Worm (Caenorhabditis elegans) whole organism, mixed stage, embryonic: ENCODE measurements around the gene ccf-1.

Source experiments
- M03D4.4 ChIP-seq: sonication (generic microtip); optimal IDR thresholded peaks from 2 replicates; lab custom pipeline; 2017; ENCODE audit warnings: mild to moderate bottlenecking, missing genetic modification characterization, missing compliant biosample characterization
- bed-3 ChIP-seq: fragments of 200-800 bp; sonication (Bioruptor generic); optimal IDR thresholded peaks from 3 replicates; lab custom pipeline; 2018; ENCODE audit warnings: mild to moderate bottlenecking, missing genetic modification characterization, moderate library complexity, missing compliant biosample characterization
- blmp-1 ChIP-seq: fragments of 150-350 bp; optimal IDR thresholded peaks from 2 replicates; lab custom pipeline; 2014; ENCODE audit warnings: missing biosample characterization, missing genetic modification characterization
- ceh-39 ChIP-seq: fragments of 150-350 bp; optimal IDR thresholded peaks from 2 replicates; lab custom pipeline; 2014; ENCODE audit warnings: missing biosample characterization, missing genetic modification characterization
- ceh-43 ChIP-seq: fragments of 200-800 bp; sonication (Bioruptor generic); optimal IDR thresholded peaks from 2 replicates; lab custom pipeline; 2018; ENCODE audit warnings: mild to moderate bottlenecking, missing genetic modification characterization, moderate library complexity, missing compliant biosample characterization
- ceh-83 ChIP-seq: fragments of 200-800 bp; sonication (Bioruptor generic); optimal IDR thresholded peaks from 2 replicates; lab custom pipeline; 2018; ENCODE audit warnings: mild to moderate bottlenecking, missing genetic modification characterization, missing compliant biosample characterization
- ces-1 ChIP-seq: fragments of 150-350 bp; optimal IDR thresholded peaks from 2 replicates; lab custom pipeline; 2014; ENCODE audit warnings: missing biosample characterization, missing genetic modification reagents, missing genetic modification characterization
- cnd-1 ChIP-seq: fragments of 200-800 bp; sonication (Bioruptor generic); optimal IDR thresholded peaks from 2 replicates; lab custom pipeline; 2018; ENCODE audit warnings: mild to moderate bottlenecking, missing genetic modification characterization, missing compliant biosample characterization
- drap-1 ChIP-seq: fragments of 200-800 bp; sonication (Bioruptor generic); optimal IDR thresholded peaks from 3 replicates; lab custom pipeline; 2018; ENCODE audit warnings: mild to moderate bottlenecking, missing genetic modification characterization, missing compliant biosample characterization
- elt-1 ChIP-seq: sonication (generic microtip); optimal IDR thresholded peaks from 2 replicates; lab custom pipeline; 2017; ENCODE audit warnings: missing genetic modification characterization, mild to moderate bottlenecking, missing compliant biosample characterization, antibody characterized with exemption, moderate library complexity, borderline replicate concordance; ENCODE audit not compliant: insufficient read depth
- elt-3 ChIP-seq: fragments of 150-350 bp; optimal IDR thresholded peaks from 2 replicates; lab custom pipeline; 2014; ENCODE audit warnings: missing biosample characterization, missing genetic modification characterization
- flh-1 ChIP-seq: fragments of 200-800 bp; sonication (Bioruptor generic); optimal IDR thresholded peaks from 2 replicates; lab custom pipeline; 2018; ENCODE audit warnings: mild to moderate bottlenecking, missing genetic modification characterization, moderate library complexity, missing compliant biosample characterization
- ham-2 ChIP-seq: fragments of 200-800 bp; sonication (Bioruptor generic); optimal IDR thresholded peaks from 2 replicates; lab custom pipeline; 2018; ENCODE audit warnings: mild to moderate bottlenecking, missing genetic modification characterization, missing compliant biosample characterization
- hlh-1 ChIP-seq: fragments of 150-350 bp; optimal IDR thresholded peaks from 2 replicates; lab custom pipeline; 2014; ENCODE audit warnings: missing biosample characterization, missing genetic modification reagents, missing genetic modification characterization
- lin-13 ChIP-seq: fragments of 150-350 bp; optimal IDR thresholded peaks from 2 replicates; lab custom pipeline; 2014; ENCODE audit warnings: missing biosample characterization, missing genetic modification characterization
- lin-32 ChIP-seq: fragments of 200-800 bp; sonication (Bioruptor generic); optimal IDR thresholded peaks from 2 replicates; lab custom pipeline; 2018; ENCODE audit warnings: mild to moderate bottlenecking, missing genetic modification characterization, missing compliant biosample characterization
- lsy-2 ChIP-seq: fragments of 150-350 bp; optimal IDR thresholded peaks from 2 replicates; lab custom pipeline; 2014; ENCODE audit warnings: missing biosample characterization, missing genetic modification characterization
- mab-5 ChIP-seq: fragments of 150-350 bp; optimal IDR thresholded peaks from 2 replicates; lab custom pipeline; 2014; ENCODE audit warnings: missing biosample characterization, missing genetic modification characterization
- mep-1 ChIP-seq: fragments of 150-350 bp; optimal IDR thresholded peaks from 2 replicates; lab custom pipeline; 2017; ENCODE audit warnings: missing biosample characterization, missing genetic modification reagents, missing genetic modification characterization, inconsistent platforms
- mls-2 ChIP-seq: sonication (generic microtip); optimal IDR thresholded peaks from 2 replicates; lab custom pipeline; 2016; ENCODE audit warnings: mild to moderate bottlenecking, missing genetic modification characterization, moderate library complexity, missing compliant biosample characterization
- nhr-12 ChIP-seq: fragments of 150-350 bp; optimal IDR thresholded peaks from 2 replicates; lab custom pipeline; 2014; ENCODE audit warnings: missing biosample characterization, missing genetic modification characterization
- nhr-2 ChIP-seq: fragments of 150-350 bp; optimal IDR thresholded peaks from 2 replicates; lab custom pipeline; 2014; ENCODE audit warnings: missing biosample characterization, missing genetic modification characterization
- nhr-237 ChIP-seq: fragments of 150-350 bp; optimal IDR thresholded peaks from 2 replicates; lab custom pipeline; 2014; ENCODE audit warnings: missing biosample characterization, missing genetic modification characterization
- nhr-28 ChIP-seq: fragments of 150-350 bp; optimal IDR thresholded peaks from 2 replicates; lab custom pipeline; 2014; ENCODE audit warnings: missing biosample characterization, missing genetic modification characterization
- nhr-76 ChIP-seq: sonication (generic microtip); optimal IDR thresholded peaks from 2 replicates; lab custom pipeline; 2017; ENCODE audit warnings: missing biosample characterization, missing genetic modification characterization
- pha-4 ChIP-seq: fragments of 150-350 bp; optimal IDR thresholded peaks from 2 replicates; lab custom pipeline; 2018; ENCODE audit warnings: missing biosample characterization, missing genetic modification reagents, missing genetic modification characterization
- sem-2 ChIP-seq: fragments of 200-800 bp; sonication (Bioruptor generic); optimal IDR thresholded peaks from 2 replicates; lab custom pipeline; 2018; ENCODE audit warnings: mild to moderate bottlenecking, missing genetic modification characterization, missing compliant biosample characterization
- snpc-4 ChIP-seq: fragments of 150-350 bp; optimal IDR thresholded peaks from 2 replicates; lab custom pipeline; 2014; ENCODE audit warnings: missing biosample characterization, missing genetic modification characterization
- sptf-1 ChIP-seq: sonication (generic microtip); optimal IDR thresholded peaks from 2 replicates; lab custom pipeline; 2017; ENCODE audit warnings: mild to moderate bottlenecking, missing genetic modification characterization, moderate library complexity, missing compliant biosample characterization
- tbx-8 ChIP-seq: fragments of 200-800 bp; sonication (Bioruptor generic); optimal IDR thresholded peaks from 2 replicates; lab custom pipeline; 2018; ENCODE audit warnings: mild to moderate bottlenecking, missing genetic modification characterization, moderate library complexity, missing compliant biosample characterization
- unc-120 ChIP-seq: sonication (generic microtip); optimal IDR thresholded peaks from 2 replicates; lab custom pipeline; 2017; ENCODE audit warnings: missing genetic modification characterization, missing compliant biosample characterization; ENCODE audit not compliant: poor library complexity, severe bottlenecking
- unc-39 ChIP-seq: fragments of 150-350 bp; optimal IDR thresholded peaks from 2 replicates; lab custom pipeline; 2014; ENCODE audit warnings: missing biosample characterization, missing genetic modification characterization
- unc-62 ChIP-seq: fragments of 150-350 bp; optimal IDR thresholded peaks from 2 replicates; lab custom pipeline; 2014; ENCODE audit warnings: missing biosample characterization, missing genetic modification reagents, missing genetic modification characterization
- zip-8 ChIP-seq: fragments of 150-350 bp; optimal IDR thresholded peaks from 2 replicates; lab custom pipeline; 2014; ENCODE audit warnings: missing biosample characterization, missing genetic modification characterization
- ztf-11 ChIP-seq: fragments of 150-350 bp; optimal IDR thresholded peaks from 2 replicates; lab custom pipeline; 2014; ENCODE audit warnings: missing biosample characterization, missing genetic modification characterization

ccf-1 gene

DNA sequence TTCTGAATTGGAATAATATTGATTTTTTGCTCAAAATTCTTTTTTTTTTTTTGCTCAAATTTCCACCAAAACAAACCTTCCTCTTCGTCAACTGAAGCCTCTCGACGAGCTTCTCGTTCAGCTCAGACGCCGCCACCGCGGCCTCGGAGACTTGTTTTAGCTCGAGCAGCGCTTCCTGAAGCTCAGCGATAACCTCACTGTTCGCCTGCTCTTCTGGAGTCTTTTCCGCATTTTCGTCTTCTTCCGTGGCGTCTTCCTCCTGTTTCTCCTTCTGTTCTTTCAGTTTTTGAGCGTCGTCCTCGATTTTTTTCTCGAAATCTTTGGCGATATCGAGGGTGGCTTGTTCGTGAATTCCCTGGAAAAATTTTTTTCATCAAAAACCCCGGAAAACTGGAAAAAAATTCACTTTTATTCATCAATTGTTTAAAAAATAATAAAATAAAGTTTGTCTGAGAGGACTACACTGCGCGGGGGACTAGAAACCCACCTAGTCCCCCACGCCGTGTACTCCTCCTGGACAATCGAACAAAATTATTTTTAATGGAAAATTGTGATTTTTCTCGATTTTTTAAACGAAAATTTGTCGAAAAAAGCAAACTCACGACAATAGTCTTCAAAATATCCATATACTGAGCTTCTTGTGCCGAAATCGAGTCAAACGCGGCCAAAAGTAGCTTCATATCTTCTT, 26.2 kb upstream of the ccf-1 start:
- TF ChIP-seq ces-1: peak; percentile 93
- peak; percentile 47 for TF ChIP-seq mep-1 (tag; lab: Kevin White, UChicago)
- TF ChIP-seq ceh-43 (GFP tag; lab: Kevin White, UChicago): no peak
- TF ChIP-seq bed-3: no peak
- TF ChIP-seq ztf-11 (tag; lab: Kevin White, UChicago): no peak
- TF ChIP-seq tbx-8: no peak
- no peak for TF ChIP-seq unc-62 (GFP tag; lab: Kevin White, UChicago)
- peak; percentile 44 for TF ChIP-seq cnd-1 (tag; lab: Kevin White, UChicago)
- no peak for TF ChIP-seq mls-2 (tag; lab: Kevin White, UChicago)
- no peak for TF ChIP-seq nhr-28 (tag; lab: Kevin White, UChicago)
- peak; percentile 58 for TF ChIP-seq lin-13 (tag; lab: Kevin White, UChicago)
- TF ChIP-seq ceh-83 (GFP tag; lab: Kevin White, UChicago): peak; percentile 39
- no peak for TF ChIP-seq ham-2 (GFP tag; lab: Kevin White, UChicago)
- TF ChIP-seq lsy-2 (tag; lab: Kevin White, UChicago): peak; percentile 52
- TF ChIP-seq lin-32 (GFP tag; lab: Kevin White, UChicago): no peak
- no peak for TF ChIP-seq zip-8 (tag; lab: Kevin White, UChicago)
- TF ChIP-seq sptf-1 (tag; lab: Kevin White, UChicago): peak; percentile 53
- TF ChIP-seq snpc-4 (tag; lab: Kevin White, UChicago): no peak
- TF ChIP-seq pha-4 (tag; lab: Kevin White, UChicago): no peak
- TF ChIP-seq unc-120 (tag; lab: Kevin White, UChicago): no peak
- no peak for TF ChIP-seq M03D4.4 (tag; lab: Kevin White, UChicago)
- no peak for TF ChIP-seq elt-1 (tag; lab: Kevin White, UChicago)
- TF ChIP-seq ceh-39 (tag; lab: Kevin White, UChicago): peak; percentile 41
- TF ChIP-seq nhr-2 (tag; lab: Kevin White, UChicago): no peak
- no peak for TF ChIP-seq nhr-237 (tag; lab: Kevin White, UChicago)
- TF ChIP-seq unc-39: no peak
- no peak for TF ChIP-seq hlh-1 (tag; lab: Kevin White, UChicago)
- TF ChIP-seq elt-3 (tag; lab: Kevin White, UChicago): no peak
- no peak for TF ChIP-seq mab-5
- TF ChIP-seq nhr-76 (tag; lab: Kevin White, UChicago): no peak
- no peak for TF ChIP-seq sem-2 (GFP tag; lab: Kevin White, UChicago)
- no peak for TF ChIP-seq flh-1 (GFP tag; lab: Kevin White, UChicago)
- no peak for TF ChIP-seq blmp-1 (tag; lab: Kevin White, UChicago)
- no peak for TF ChIP-seq nhr-12 (tag; lab: Kevin White, UChicago)
- no peak for TF ChIP-seq drap-1 (GFP tag; lab: Kevin White, UChicago)

DNA sequence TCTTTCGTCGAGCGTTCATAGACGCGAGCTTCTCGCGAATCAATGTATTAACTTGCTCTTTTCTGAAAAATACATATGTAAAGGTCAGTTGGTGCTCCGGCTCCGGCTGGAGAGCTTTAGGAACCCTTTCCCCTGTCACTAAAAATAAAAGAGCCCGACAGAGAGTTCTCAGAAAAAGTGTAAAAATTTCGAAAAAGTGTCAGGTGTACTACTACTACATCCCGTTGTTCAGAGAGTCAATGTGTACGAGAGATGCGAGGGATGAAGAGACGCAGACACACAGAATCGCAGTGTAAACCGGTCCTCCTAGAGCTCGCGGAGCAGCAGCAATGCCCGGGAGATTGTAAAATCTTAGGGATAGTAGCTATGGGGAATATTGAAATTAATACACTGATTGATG, 22.6 kb upstream of the ccf-1 start:
- TF ChIP-seq unc-120 (tag; lab: Kevin White, UChicago) (peak; percentile 71), bed-3 (no peak), ham-2 (GFP tag; lab: Kevin White, UChicago) (no peak), flh-1 (GFP tag; lab: Kevin White, UChicago) (no peak), ztf-11 (tag; lab: Kevin White, UChicago) (no peak), unc-62 (GFP tag; lab: Kevin White, UChicago) (peak; percentile 64), hlh-1 (tag; lab: Kevin White, UChicago) (peak; percentile 98)

ce11 chrIII:11938525-11938924, 18.5 kb upstream of the ccf-1 start:
- no peak for TF ChIP-seq bed-3
- TF ChIP-seq nhr-76 (tag; lab: Kevin White, UChicago): no peak
- TF ChIP-seq elt-3 (tag; lab: Kevin White, UChicago): no peak
- TF ChIP-seq cnd-1 (tag; lab: Kevin White, UChicago): no peak
- TF ChIP-seq lin-32 (GFP tag; lab: Kevin White, UChicago): no peak
- no peak for TF ChIP-seq pha-4 (tag; lab: Kevin White, UChicago)
- no peak for TF ChIP-seq zip-8 (tag; lab: Kevin White, UChicago)
- no peak for TF ChIP-seq tbx-8
- no peak for TF ChIP-seq nhr-237 (tag; lab: Kevin White, UChicago)
- TF ChIP-seq ces-1: no peak
- TF ChIP-seq drap-1 (GFP tag; lab: Kevin White, UChicago): no peak
- TF ChIP-seq mep-1 (tag; lab: Kevin White, UChicago): no peak
- no peak for TF ChIP-seq elt-1 (tag; lab: Kevin White, UChicago)
- no peak for TF ChIP-seq snpc-4 (tag; lab: Kevin White, UChicago)
- TF ChIP-seq ceh-83 (GFP tag; lab: Kevin White, UChicago): no peak
- TF ChIP-seq sem-2 (GFP tag; lab: Kevin White, UChicago): no peak
- no peak for TF ChIP-seq ceh-43 (GFP tag; lab: Kevin White, UChicago)
- no peak for TF ChIP-seq unc-120 (tag; lab: Kevin White, UChicago)
- TF ChIP-seq flh-1 (GFP tag; lab: Kevin White, UChicago): no peak
- no peak for TF ChIP-seq blmp-1 (tag; lab: Kevin White, UChicago)
